Fruit fly (Drosophila melanogaster): Measurements from ENCODE around the gene mtSSB.

Gene mtSSB

dm6 chr3R:16227074-16227473 is 22.0 kb upstream of the mtSSB start:
- TF ChIP-seq kni (GFP tag; optimal IDR thresholded peaks at IDR 0.05) = peak; percentile 82
- TF ChIP-seq D (optimal IDR thresholded peaks at IDR 0.05) = no peak
- peak; percentile 4 for TF ChIP-seq D (GFP tag; optimal IDR thresholded peaks at IDR 0.05)
- peak; percentile 57 for TF ChIP-seq abd-A (tag; optimal IDR thresholded peaks at IDR 0.05)
- peak; percentile 1 for TF ChIP-seq CG5180 (GFP tag; optimal IDR thresholded peaks at IDR 0.05)
- TF ChIP-seq pho (GFP tag; optimal IDR thresholded peaks at IDR 0.05) = no peak
- no peak for TF ChIP-seq CG6854 (GFP tag; optimal IDR thresholded peaks at IDR 0.05)
- TF ChIP-seq Blimp-1 (GFP tag; optimal IDR thresholded peaks at IDR 0.05) = peak; percentile 89
- no peak for TF ChIP-seq Sox102F (GFP tag; optimal IDR thresholded peaks at IDR 0.05)
- no peak for TF ChIP-seq GATAe (GFP tag; conservative IDR thresholded peaks at IDR 0.05)
- peak; percentile 98 for TF ChIP-seq CG13894 (tag; optimal IDR thresholded peaks at IDR 0.05)
- TF ChIP-seq CG10543 (GFP tag; optimal IDR thresholded peaks at IDR 0.05) = peak; percentile 23
- TF ChIP-seq lab (GFP tag; optimal IDR thresholded peaks at IDR 0.05) = peak; percentile 17
- peak in 1 of 2 experiments; percentile 44 for TF ChIP-seq Hr78 (GFP tag; optimal IDR thresholded peaks at IDR 0.05)
- no peak for TF ChIP-seq amos (GFP tag; IDR thresholded peaks at IDR 0.05; ENCODE audit: partially characterized antibody)
- no peak for TF ChIP-seq Dp (GFP tag; optimal IDR thresholded peaks at IDR 0.05)
- TF ChIP-seq psq (GFP tag; optimal IDR thresholded peaks at IDR 0.05) = peak; percentile 57
- TF ChIP-seq CG13424 (tag; optimal IDR thresholded peaks at IDR 0.05) = no peak
- no peak for TF ChIP-seq chinmo (GFP tag; IDR thresholded peaks at IDR 0.05; ENCODE audit: partially characterized antibody)
- TF ChIP-seq CG12769 (tag; optimal IDR thresholded peaks at IDR 0.05) = peak; percentile 49
- TF ChIP-seq sug (tag; optimal IDR thresholded peaks at IDR 0.05) = peak; percentile 52
- no peak for TF ChIP-seq CG18476 (GFP tag; optimal IDR thresholded peaks at IDR 0.05)
- peak; percentile 22 for TF ChIP-seq cg (GFP tag; optimal IDR thresholded peaks at IDR 0.05)
- peak; percentile 21 for TF ChIP-seq cwo (GFP tag; optimal IDR thresholded peaks at IDR 0.05)
- peak; percentile 69 for TF ChIP-seq Deaf1 (tag; optimal IDR thresholded peaks at IDR 0.05)
- TF ChIP-seq HLHmδ (GFP tag; optimal IDR thresholded peaks at IDR 0.05) = peak; percentile 53
- TF ChIP-seq CG2199 (GFP tag; IDR thresholded peaks at IDR 0.05) = no peak

dm6 chr3R:16225760-16226159 is 20.7 kb upstream of the mtSSB start:
- TF ChIP-seq Med (GFP tag) = peak; percentile 77
- no peak for TF ChIP-seq CG13424 (tag; optimal IDR thresholded peaks at IDR 0.05)
- TF ChIP-seq CG3281 (GFP tag; optimal IDR thresholded peaks at IDR 0.05) = peak; percentile 0
- TF ChIP-seq Dbx (GFP tag; IDR thresholded peaks at IDR 0.05) = no peak
- peak; percentile 30 for TF ChIP-seq her (GFP tag; optimal IDR thresholded peaks at IDR 0.05)
- TF ChIP-seq sr (GFP tag; IDR thresholded peaks at IDR 0.05) = no peak
- TF ChIP-seq sisA (GFP tag; IDR thresholded peaks at IDR 0.05) = no peak
- peak; percentile 32 for TF ChIP-seq pzg (GFP tag; optimal IDR thresholded peaks at IDR 0.05)
- no peak for TF ChIP-seq Sin3A (optimal IDR thresholded peaks at IDR 0.05)
- peak; percentile 42 for TF ChIP-seq Fer1 (GFP tag; optimal IDR thresholded peaks at IDR 0.05)
- peak; percentile 1 for TF ChIP-seq pb (GFP tag; optimal IDR thresholded peaks at IDR 0.05)
- no peak for TF ChIP-seq CG4328 (GFP tag; optimal IDR thresholded peaks at IDR 0.05)
- TF ChIP-seq Doc3 (GFP tag; IDR thresholded peaks at IDR 0.05; ENCODE audit: partially characterized antibody) = no peak
- no peak for TF ChIP-seq CG31365 (tag; optimal IDR thresholded peaks at IDR 0.05)
- no peak for TF ChIP-seq CG18262 (tag; optimal IDR thresholded peaks at IDR 0.05)
- TF ChIP-seq CG5180 (GFP tag; optimal IDR thresholded peaks at IDR 0.05) = peak; percentile 77
- no peak for TF ChIP-seq CG34224 (GFP tag; IDR thresholded peaks at IDR 0.05; ENCODE audit: partially characterized antibody)
- peak; percentile 2 for TF ChIP-seq HHEX (GFP tag; optimal IDR thresholded peaks at IDR 0.05)
- peak; percentile 78 for TF ChIP-seq CG10543 (GFP tag; optimal IDR thresholded peaks at IDR 0.05)
- peak; percentile 62 for TF ChIP-seq Jarid2 (GFP tag; optimal IDR thresholded peaks at IDR 0.05)
- TF ChIP-seq btn (GFP tag; optimal IDR thresholded peaks at IDR 0.05) = no peak
- no peak for TF ChIP-seq prd (optimal IDR thresholded peaks at IDR 0.05)
- TF ChIP-seq prd (GFP tag; IDR thresholded peaks at IDR 0.05) = no peak
- TF ChIP-seq Hand (GFP tag; optimal IDR thresholded peaks at IDR 0.05) = peak; percentile 13
- TF ChIP-seq Hmr (GFP tag; optimal IDR thresholded peaks at IDR 0.05) = peak; percentile 13
- no peak for TF ChIP-seq Oaz (GFP tag; IDR thresholded peaks at IDR 0.05)

Data from whole organism, embryonic.